Worm (Caenorhabditis elegans) whole organism, young adult: Measurements from ENCODE around the gene F09F7.5.

Experiments used
- B0261.1 ChIP-seq: sonication (generic microtip); optimal IDR thresholded peaks from 2 replicates; lab custom pipeline; 2016; ENCODE audit warnings: mild to moderate bottlenecking, missing genetic modification characterization, moderate library complexity, missing compliant biosample characterization
- C17E4.6 ChIP-seq: fragments of 200-800 bp; sonication (Bioruptor generic); IDR thresholded peaks from 2 replicates; pipeline ENCODE4 v1.3.6; 2022; ENCODE audit warnings: missing genetic modification reagents, missing genetic modification characterization, missing compliant biosample characterization
- D2030.7 ChIP-seq: fragments of 200-800 bp; sonication (Bioruptor generic); IDR thresholded peaks from 2 replicates; pipeline ENCODE4 v1.3.6; 2022; ENCODE audit warnings: missing genetic modification reagents, missing genetic modification characterization, missing compliant biosample characterization
- F33H1.4 ChIP-seq: fragments of 200-800 bp; sonication (Bioruptor generic); IDR thresholded peaks from 2 replicates; pipeline ENCODE4 v1.3.6; 2022; ENCODE audit warnings: missing genetic modification reagents, missing genetic modification characterization, missing compliant biosample characterization
- F39B2.1 ChIP-seq: fragments of 200-800 bp; sonication (Bioruptor generic); IDR thresholded peaks from 2 replicates; pipeline ENCODE4 v1.3.6; 2022; ENCODE audit warnings: missing genetic modification reagents, missing genetic modification characterization, missing compliant biosample characterization
- F52B5.7 ChIP-seq: sonication (generic microtip); optimal IDR thresholded peaks from 2 replicates; lab custom pipeline; 2016; ENCODE audit warnings: mild to moderate bottlenecking, missing genetic modification characterization, missing compliant biosample characterization
- F55B11.4 ChIP-seq: sonication (generic microtip); optimal IDR thresholded peaks from 2 replicates; lab custom pipeline; 2016; ENCODE audit warnings: missing compliant biosample characterization, missing genetic modification characterization, borderline replicate concordance; ENCODE audit not compliant: insufficient read depth
- F57A8.1 ChIP-seq: fragments of 200-800 bp; sonication (Bioruptor generic); optimal IDR thresholded peaks from 2 replicates; lab custom pipeline; 2018; ENCODE audit warnings: mild to moderate bottlenecking, missing genetic modification characterization, moderate library complexity, missing compliant biosample characterization
- F57C9.4 ChIP-seq: sonication (generic microtip); optimal IDR thresholded peaks from 2 replicates; lab custom pipeline; 2017; ENCODE audit warnings: mild to moderate bottlenecking, missing genetic modification characterization, missing compliant biosample characterization
- K12H6.12 ChIP-seq: fragments of 200-800 bp; sonication (Bioruptor generic); optimal IDR thresholded peaks from 2 replicates; lab custom pipeline; 2018; ENCODE audit warnings: mild to moderate bottlenecking, missing genetic modification characterization, missing compliant biosample characterization
- T07F8.4 ChIP-seq: sonication (generic microtip); optimal IDR thresholded peaks from 2 replicates; lab custom pipeline; 2016; ENCODE audit warnings: mild to moderate bottlenecking, missing genetic modification characterization, moderate library complexity, missing compliant biosample characterization
- Y53G8AR.9 ChIP-seq: fragments of 200-800 bp; sonication (Bioruptor generic); conservative IDR thresholded peaks from 2 replicates; pipeline ENCODE4 v1.3.6; 2022; ENCODE audit warnings: missing genetic modification reagents, missing genetic modification characterization, missing compliant biosample characterization
- Y67H2A.10 ChIP-seq: fragments of 200-800 bp; sonication (Bioruptor generic); conservative IDR thresholded peaks from 2 replicates; pipeline ENCODE4 v1.3.6; 2022; ENCODE audit warnings: missing genetic modification reagents, missing genetic modification characterization, missing compliant biosample characterization
- ZK185.1 ChIP-seq: sonication (generic microtip); optimal IDR thresholded peaks from 2 replicates; lab custom pipeline; 2016; ENCODE audit warnings: mild to moderate bottlenecking, missing genetic modification characterization, missing compliant biosample characterization; ENCODE audit not compliant: poor library complexity, severe bottlenecking
- akir-1 ChIP-seq: fragments of 200-800 bp; sonication (Bioruptor generic); optimal IDR thresholded peaks from 2 replicates; lab custom pipeline; 2018; ENCODE audit warnings: mild to moderate bottlenecking, missing genetic modification characterization, moderate library complexity, missing compliant biosample characterization
- atf-7 ChIP-seq: sonication (generic microtip); optimal IDR thresholded peaks from 2 replicates; lab custom pipeline; 2017; ENCODE audit warnings: mild to moderate bottlenecking, missing genetic modification characterization, missing compliant biosample characterization
- bed-2 ChIP-seq: fragments of 200-800 bp; sonication (Bioruptor generic); IDR thresholded peaks from 2 replicates; pipeline ENCODE4 v1.3.6; 2022; ENCODE audit warnings: missing genetic modification reagents, missing genetic modification characterization, missing compliant biosample characterization
- ceh-40 ChIP-seq: fragments of 200-800 bp; sonication (Bioruptor generic); IDR thresholded peaks from 2 replicates; pipeline ENCODE4 v1.3.6; 2022; ENCODE audit warnings: missing genetic modification characterization, missing compliant biosample characterization
- ceh-79 ChIP-seq: sonication (generic microtip); optimal IDR thresholded peaks from 2 replicates; lab custom pipeline; 2017; ENCODE audit warnings: mild to moderate bottlenecking, missing genetic modification characterization, missing compliant biosample characterization
- chd-7 ChIP-seq: sonication (generic microtip); optimal IDR thresholded peaks from 2 replicates; lab custom pipeline; 2016; ENCODE audit warnings: mild to moderate bottlenecking, missing genetic modification characterization, moderate library complexity, missing compliant biosample characterization
- dpl-1 ChIP-seq: fragments of 150-350 bp; optimal IDR thresholded peaks from 2 replicates; lab custom pipeline; 2014; ENCODE audit warnings: missing biosample characterization, missing genetic modification reagents, missing genetic modification characterization
- efl-1 ChIP-seq: fragments of 150-350 bp; optimal IDR thresholded peaks from 2 replicates; lab custom pipeline; 2014; ENCODE audit warnings: missing biosample characterization, missing genetic modification reagents, missing genetic modification characterization
- him-1 ChIP-seq: sonication (generic microtip); optimal IDR thresholded peaks from 2 replicates; lab custom pipeline; 2016; ENCODE audit warnings: missing genotype, missing genetic modification reagents, missing genetic modification characterization, missing compliant biosample characterization
- hlh-12 ChIP-seq: sonication (generic microtip); optimal IDR thresholded peaks from 2 replicates; lab custom pipeline; 2016; ENCODE audit warnings: missing genetic modification characterization, missing compliant biosample characterization
- hlh-26 ChIP-seq: fragments of 200-800 bp; sonication (Bioruptor generic); conservative IDR thresholded peaks from 2 replicates; pipeline ENCODE4 v1.3.6; 2022; ENCODE audit warnings: missing genetic modification reagents, missing genetic modification characterization, missing compliant biosample characterization
- hmg-1.2 ChIP-seq: fragments of 200-800 bp; sonication (Bioruptor generic); IDR thresholded peaks from 2 replicates; pipeline ENCODE4 v1.3.6; 2022; ENCODE audit warnings: missing genetic modification reagents, missing genetic modification characterization, missing compliant biosample characterization
- hsf-1 ChIP-seq: fragments of 200-800 bp; sonication (Bioruptor generic); IDR thresholded peaks from 2 replicates; pipeline ENCODE4 v1.3.6; 2022; ENCODE audit warnings: missing genetic modification reagents, missing genetic modification characterization, missing compliant biosample characterization
- lag-1 ChIP-seq: fragments of 200-800 bp; sonication (Bioruptor generic); IDR thresholded peaks from 2 replicates; pipeline ENCODE4 v1.3.6; 2022; ENCODE audit warnings: missing genetic modification reagents, missing genetic modification characterization, missing compliant biosample characterization
- let-607 ChIP-seq, 2 experiments: fragments of 200-800 bp in 1 of 2; sonication (Bioruptor generic) in 1 of 2; sonication (generic microtip) in 1 of 2; optimal IDR thresholded peaks; 2 replicates each; lab custom pipeline; 2016 to 2018; ENCODE audit warnings: mild to moderate bottlenecking in 2 of 2, missing compliant biosample characterization in 2 of 2, missing genetic modification characterization in 2 of 2, moderate library complexity in 2 of 2, missing genotype in 1 of 2
- lin-54 ChIP-seq: fragments of 200-800 bp; sonication (Bioruptor generic); optimal IDR thresholded peaks from 2 replicates; lab custom pipeline; 2018; ENCODE audit warnings: mild to moderate bottlenecking, missing genetic modification characterization, missing compliant biosample characterization
- lir-1 ChIP-seq: fragments of 200-800 bp; sonication (Bioruptor generic); conservative IDR thresholded peaks from 2 replicates; pipeline ENCODE4 v1.3.6; 2022; ENCODE audit warnings: missing genetic modification reagents, missing genetic modification characterization, missing compliant biosample characterization
- lsl-1 ChIP-seq: fragments of 200-800 bp; sonication (Bioruptor generic); optimal IDR thresholded peaks from 2 replicates; lab custom pipeline; 2018; ENCODE audit warnings: mild to moderate bottlenecking, missing genetic modification characterization, moderate library complexity, missing compliant biosample characterization
- madf-10 ChIP-seq: sonication (generic microtip); optimal IDR thresholded peaks from 2 replicates; lab custom pipeline; 2016; ENCODE audit warnings: mild to moderate bottlenecking, missing genetic modification characterization, missing compliant biosample characterization
- madf-8 ChIP-seq: fragments of 200-800 bp; sonication (Bioruptor generic); conservative IDR thresholded peaks from 2 replicates; pipeline ENCODE4 v1.3.6; 2022; ENCODE audit warnings: missing genetic modification reagents, missing genetic modification characterization, missing compliant biosample characterization
- mxl-1 ChIP-seq: sonication (generic microtip); optimal IDR thresholded peaks from 2 replicates; lab custom pipeline; 2016; ENCODE audit warnings: missing genetic modification characterization, missing compliant biosample characterization
- nfya-1 ChIP-seq: sonication (generic microtip); optimal IDR thresholded peaks from 2 replicates; lab custom pipeline; 2017; ENCODE audit warnings: antibody characterized with exemption, missing compliant biosample characterization, missing genetic modification characterization, borderline replicate concordance; ENCODE audit not compliant: insufficient read depth
- nfyb-1 ChIP-seq: fragments of 200-800 bp; sonication (Bioruptor generic); IDR thresholded peaks from 2 replicates; pipeline ENCODE4 v1.3.6; 2022; ENCODE audit warnings: missing genetic modification reagents, missing genetic modification characterization, missing compliant biosample characterization
- rec-8 ChIP-seq, 2 experiments: sonication (generic microtip); optimal IDR thresholded peaks; 2 replicates each; lab custom pipeline; 2016; ENCODE audit warnings: mild to moderate bottlenecking in 2 of 2, missing genetic modification characterization in 2 of 2, missing genetic modification reagents in 2 of 2, missing genotype in 2 of 2, missing biosample characterization in 1 of 2, missing compliant biosample characterization in 1 of 2, moderate library complexity in 1 of 2
- sdz-38 ChIP-seq: sonication (generic microtip); optimal IDR thresholded peaks from 2 replicates; lab custom pipeline; 2016; ENCODE audit warnings: missing genotype, missing genetic modification characterization, missing compliant biosample characterization
- snpc-1.3 ChIP-seq: sonication (generic microtip); optimal IDR thresholded peaks from 2 replicates; lab custom pipeline; 2017; ENCODE audit warnings: missing genetic modification characterization, mild to moderate bottlenecking, missing compliant biosample characterization, antibody characterized with exemption, moderate library complexity, missing genotype, missing genetic modification reagents; ENCODE audit not compliant: insufficient read depth
- tbp1 ChIP-seq: fragments of 200-800 bp; sonication (Bioruptor generic); optimal IDR thresholded peaks from 2 replicates; lab custom pipeline; 2018; ENCODE audit warnings: mild to moderate bottlenecking, missing genetic modification characterization, missing compliant biosample characterization
- tlf-1 ChIP-seq: fragments of 200-800 bp; sonication (Bioruptor generic); optimal IDR thresholded peaks from 2 replicates; lab custom pipeline; 2018; ENCODE audit warnings: mild to moderate bottlenecking, missing genetic modification characterization, missing compliant biosample characterization
- unc-130 ChIP-seq: sonication (generic microtip); optimal IDR thresholded peaks from 2 replicates; lab custom pipeline; 2016; ENCODE audit warnings: missing genetic modification reagents, missing genetic modification characterization, missing compliant biosample characterization
- unc-62 ChIP-seq: fragments of 150-350 bp; optimal IDR thresholded peaks from 2 replicates; lab custom pipeline; 2014; ENCODE audit warnings: missing biosample characterization, missing genetic modification reagents, missing genetic modification characterization
- zfh-2 ChIP-seq: fragments of 200-800 bp; sonication (Bioruptor generic); conservative IDR thresholded peaks from 2 replicates; pipeline ENCODE4 v1.3.6; 2022; ENCODE audit warnings: missing genetic modification reagents, missing genetic modification characterization, missing compliant biosample characterization
- zim-3 ChIP-seq: sonication (generic microtip); optimal IDR thresholded peaks from 2 replicates; lab custom pipeline; 2017; ENCODE audit warnings: mild to moderate bottlenecking, missing genetic modification characterization, moderate library complexity, missing compliant biosample characterization
- ztf-18 ChIP-seq: sonication (generic microtip); optimal IDR thresholded peaks from 2 replicates; lab custom pipeline; 2016; ENCODE audit warnings: missing genotype, mild to moderate bottlenecking, missing genetic modification characterization, missing compliant biosample characterization
- ztf-22 ChIP-seq: fragments of 200-800 bp; sonication (Bioruptor generic); optimal IDR thresholded peaks from 2 replicates; lab custom pipeline; 2018; ENCODE audit warnings: mild to moderate bottlenecking, missing genetic modification characterization, moderate library complexity, missing compliant biosample characterization
- ztf-3 ChIP-seq: fragments of 200-800 bp; sonication (Bioruptor generic); optimal IDR thresholded peaks from 2 replicates; lab custom pipeline; 2018; ENCODE audit warnings: mild to moderate bottlenecking, missing genetic modification characterization, missing compliant biosample characterization

The F09F7.5 gene

ce11 chrIII:5553098-5553497 is 6.3 kb downstream of the F09F7.5 start (continued):
- TF ChIP-seq hsf-1 (GFP tag; lab: Robert Waterston, UW) (no peak), madf-10 (peak; percentile 17), mxl-1 (tag; lab: Kevin White, UChicago) (no peak), tlf-1 (peak; percentile 48), ZK185.1 (no peak), F52B5.7 (tag; lab: Kevin White, UChicago) (no peak), K12H6.12 (tag; lab: Kevin White, UChicago) (no peak), him-1 (tag; lab: Kevin White, UChicago) (no peak), Y53G8AR.9 (GFP tag; lab: Robert Waterston, UW) (peak; percentile 55; the same call in 1 of the 2 replicates), hmg-1.2 (GFP tag; lab: Robert Waterston, UW) (no peak), hlh-12 (no peak), chd-7 (tag; lab: Kevin White, UChicago) (no peak), F39B2.1 (no peak), bed-2 (GFP tag; lab: Robert Waterston, UW) (no peak), D2030.7 (GFP tag; lab: Robert Waterston, UW) (no peak), nfyb-1 (GFP tag; lab: Robert Waterston, UW) (peak; percentile 79), rec-8 (tag; optimal IDR thresholded peaks at IDR 0.05; lab: Kevin White, UChicago) (no peak), unc-62 (GFP tag; lab: Kevin White, UChicago) (peak; percentile 90), zfh-2 (GFP tag; lab: Robert Waterston, UW) (no peak), lag-1 (GFP tag; lab: Robert Waterston, UW) (no peak), akir-1 (no peak), lsl-1 (GFP tag; lab: Kevin White, UChicago) (no peak), unc-130 (GFP tag; lab: Kevin White, UChicago) (no peak), T07F8.4 (tag; lab: Kevin White, UChicago) (no peak), ceh-79 (no peak), lir-1 (GFP tag; lab: Robert Waterston, UW) (0 out of 2 replicates have a peak, but pooled peaks have one; percentile 10), F57C9.4 (no peak), dpl-1 (GFP tag; lab: Kevin White, UChicago) (no peak), lin-54 (GFP tag; lab: Kevin White, UChicago) (peak; percentile 30), atf-7 (tag; lab: Kevin White, UChicago) (peak; percentile 64), madf-8 (no peak), B0261.1 (tag; lab: Kevin White, UChicago) (no peak), F55B11.4 (tag; lab: Kevin White, UChicago) (no peak), ztf-3 (GFP tag; lab: Kevin White, UChicago) (no peak), let-607 (tag; optimal IDR thresholded peaks at IDR 0.05; lab: Kevin White, UChicago) (peak; percentile 13 to 83), F33H1.4 (GFP tag; lab: Robert Waterston, UW) (no peak), F57A8.1 (no peak), nfya-1 (tag; lab: Kevin White, UChicago) (no peak), snpc-1.3 (tag; lab: Kevin White, UChicago) (no peak), hlh-26 (GFP tag; lab: Robert Waterston, UW) (no peak), C17E4.6 (GFP tag; lab: Robert Waterston, UW) (no peak), sdz-38 (tag; lab: Kevin White, UChicago) (no peak), zim-3 (no peak), tbp1 (GFP tag; lab: Kevin White, UChicago) (peak; percentile 13), ztf-22 (peak; percentile 44), ztf-18 (no peak), Y67H2A.10 (GFP tag; lab: Robert Waterston, UW) (no peak), ceh-40 (no peak), efl-1 (GFP tag; lab: Kevin White, UChicago) (no peak)
